Worm (Caenorhabditis elegans) whole organism, early embryonic: ENCODE results near the gene lon-2.

Experiments used
- F13C5.2 ChIP-seq: sonication (generic microtip); optimal IDR thresholded peaks from 2 replicates; lab custom pipeline; 2017; ENCODE audit warnings: mild to moderate bottlenecking, missing genetic modification characterization, inconsistent platforms, missing compliant biosample characterization
- ama-1 ChIP-seq: fragments of 150-350 bp; optimal IDR thresholded peaks from 2 replicates; lab custom pipeline; 2014
- ceh-36 ChIP-seq: sonication (generic microtip); optimal IDR thresholded peaks from 2 replicates; lab custom pipeline; 2016; ENCODE audit warnings: missing genetic modification characterization, inconsistent platforms, missing compliant biosample characterization
- flt-1 ChIP-seq: fragments of 200-800 bp; sonication (Bioruptor generic); IDR thresholded peaks from 2 replicates; pipeline ENCODE4 v1.3.6; 2022; ENCODE audit warnings: missing genetic modification characterization, missing compliant biosample characterization
- tbx-11 ChIP-seq: fragments of 200-800 bp; sonication (Bioruptor generic); IDR thresholded peaks from 2 replicates; pipeline ENCODE4 v1.3.6; 2022; ENCODE audit warnings: missing genetic modification characterization, missing compliant biosample characterization
- tbx-37 ChIP-seq: fragments of 200-800 bp; sonication (Bioruptor generic); conservative IDR thresholded peaks from 2 replicates; pipeline ENCODE4 v1.3.6; 2022; ENCODE audit warnings: missing genetic modification reagents, missing genetic modification characterization, missing compliant biosample characterization

ce11 chrX:4720603-4721529, 28.0 kb downstream of the lon-2 start, which contains the start of gene F55D10.4:
- TF ChIP-seq ama-1 (lab: Kevin White, UChicago) (no peak), tbx-37 (no peak), ceh-36 (tag; lab: Kevin White, UChicago) (no peak), tbx-11 (no peak), flt-1 (GFP tag; lab: Robert Waterston, UW) (no peak), F13C5.2 (tag; lab: Kevin White, UChicago) (no peak)
